Fruit fly (Drosophila melanogaster): Measurements from ENCODE around the gene CG18675.

Gene CG18675

DNA sequence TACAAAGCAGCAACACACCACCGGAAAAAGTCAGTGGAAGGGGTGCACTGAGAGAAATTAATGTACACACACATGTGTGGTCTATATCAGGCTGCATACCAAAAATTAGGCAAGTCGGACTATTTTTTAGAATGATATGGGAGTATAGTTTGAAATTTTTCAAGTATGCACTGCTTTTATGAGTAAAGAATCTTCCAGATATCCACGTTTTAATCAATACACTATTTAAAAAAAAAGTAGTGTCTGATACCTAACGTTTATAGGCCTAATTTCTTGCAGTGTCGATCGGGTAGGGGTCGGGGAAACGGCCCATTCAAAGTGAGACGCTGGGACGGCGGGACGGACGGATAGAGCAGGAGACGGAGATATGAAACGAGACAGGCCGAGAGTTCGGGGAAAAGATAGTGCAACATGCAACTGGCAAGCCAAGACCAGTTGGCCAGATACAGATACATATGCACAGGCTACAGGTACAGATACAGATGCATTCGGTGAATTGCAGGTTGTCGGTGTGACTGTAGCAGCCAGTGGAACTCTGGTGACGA lies 56.7 kb downstream of the CG18675 start (continued):
- TF ChIP-seq CG10669 (GFP tag; optimal IDR thresholded peaks at IDR 0.05), result peak; percentile 93
- TF ChIP-seq CG6276 (GFP tag; optimal IDR thresholded peaks at IDR 0.05), result peak; percentile 91
- TF ChIP-seq Gug (GFP tag; IDR thresholded peaks at IDR 0.05), result peak; percentile 85
- peak; percentile 55 for TF ChIP-seq fd85E (GFP tag; optimal IDR thresholded peaks at IDR 0.05)
- TF ChIP-seq Lpt (GFP tag; optimal IDR thresholded peaks at IDR 0.05), result peak; percentile 92
- peak; percentile 95 for TF ChIP-seq CG6808 (GFP tag; optimal IDR thresholded peaks at IDR 0.05)
- no peak for TF ChIP-seq vri (GFP tag; optimal IDR thresholded peaks at IDR 0.05)
- peak; percentile 82 for TF ChIP-seq CG8319 (GFP tag; optimal IDR thresholded peaks at IDR 0.05)
- TF ChIP-seq CG6163 (GFP tag; IDR thresholded peaks at IDR 0.05), result peak; percentile 87
- TF ChIP-seq CG11294 (GFP tag; IDR thresholded peaks at IDR 0.05), result peak; percentile 73
- TF ChIP-seq OdsH (GFP tag; optimal IDR thresholded peaks at IDR 0.05), result peak; percentile 94
- peak; percentile 33 for TF ChIP-seq Smox (GFP tag; optimal IDR thresholded peaks at IDR 0.05)
- TF ChIP-seq ss (GFP tag; optimal IDR thresholded peaks at IDR 0.05), result peak; percentile 93 to 94
- TF ChIP-seq CG6792 (GFP tag; optimal IDR thresholded peaks at IDR 0.05), result peak; percentile 83
- no peak for TF ChIP-seq Eip93F (GFP tag; optimal IDR thresholded peaks at IDR 0.05)
- peak; percentile 89 for TF ChIP-seq dsx (GFP tag; optimal IDR thresholded peaks at IDR 0.05; ENCODE audit: poor library complexity, severe bottlenecking)
- peak; percentile 93 for TF ChIP-seq CG4318 (GFP tag; optimal IDR thresholded peaks at IDR 0.05)
- peak; percentile 39 for TF ChIP-seq Sox102F (GFP tag; optimal IDR thresholded peaks at IDR 0.05)
- peak; percentile 88 for TF ChIP-seq CG1621 (tag; optimal IDR thresholded peaks at IDR 0.05)
- TF ChIP-seq esn (GFP tag; optimal IDR thresholded peaks at IDR 0.05), result peak; percentile 67
- TF ChIP-seq CG3919 (GFP tag; optimal IDR thresholded peaks at IDR 0.05), result peak; percentile 93
- TF ChIP-seq dac (GFP tag; optimal IDR thresholded peaks at IDR 0.05), result peak; percentile 92
- peak; percentile 90 for TF ChIP-seq eg (GFP tag; IDR thresholded peaks at IDR 0.05)

- peak; percentile 96 for TF ChIP-seq svp (GFP tag)
- no peak for TF ChIP-seq Ets96B (tag; optimal IDR thresholded peaks at IDR 0.05)
Observed at dm6 chr3L:4231401-4232014, 57.8 kb downstream of the CG18675 start.

DNA sequence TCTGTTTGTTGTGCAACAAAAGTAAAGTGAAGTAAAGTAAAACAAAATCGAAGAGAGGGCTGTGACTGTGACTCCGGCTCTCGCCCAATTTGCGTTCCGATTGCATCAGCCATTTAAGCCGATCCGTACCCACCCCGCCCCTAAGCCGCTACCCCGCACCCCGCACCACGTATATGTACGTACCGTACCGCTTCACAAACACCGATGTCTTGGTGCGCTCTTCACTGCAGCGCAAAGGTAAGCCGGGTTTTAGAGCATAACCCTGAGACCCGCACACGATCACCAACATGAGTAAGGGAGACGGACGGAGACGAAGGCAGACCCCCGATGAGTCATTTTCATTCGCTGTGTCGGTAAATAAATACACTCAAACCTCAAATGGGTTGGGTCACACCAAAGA lies 58.5 kb downstream of the CG18675 start:
- no peak for TF ChIP-seq ss (GFP tag; optimal IDR thresholded peaks at IDR 0.05)
- TF ChIP-seq Sox15 (GFP tag; optimal IDR thresholded peaks at IDR 0.05), result no peak
- peak; percentile 22 for TF ChIP-seq CG1621 (tag; optimal IDR thresholded peaks at IDR 0.05)

- no peak for TF ChIP-seq spab (GFP tag; optimal IDR thresholded peaks at IDR 0.05)
- no peak for TF ChIP-seq Ets96B (tag; optimal IDR thresholded peaks at IDR 0.05)
- TF ChIP-seq Sox102F (GFP tag; optimal IDR thresholded peaks at IDR 0.05), result no peak
- no peak for TF ChIP-seq fd59A (GFP tag; optimal IDR thresholded peaks at IDR 0.05)
- no peak for TF ChIP-seq CG6163 (GFP tag; IDR thresholded peaks at IDR 0.05)
- no peak for TF ChIP-seq CG6854 (GFP tag; optimal IDR thresholded peaks at IDR 0.05)
- peak; percentile 14 for TF ChIP-seq esn (GFP tag; optimal IDR thresholded peaks at IDR 0.05)
- TF ChIP-seq Met (GFP tag; optimal IDR thresholded peaks at IDR 0.05), result no peak
- no peak for TF ChIP-seq CG15336 (GFP tag; IDR thresholded peaks at IDR 0.05)
- peak; percentile 50 for TF ChIP-seq Eip78C (GFP tag)
- no peak for TF ChIP-seq dac (GFP tag; optimal IDR thresholded peaks at IDR 0.05)
- TF ChIP-seq salr (GFP tag; optimal IDR thresholded peaks at IDR 0.05), result no peak
- TF ChIP-seq OdsH (GFP tag; optimal IDR thresholded peaks at IDR 0.05), result no peak
- TF ChIP-seq Hr39 (GFP tag; optimal IDR thresholded peaks at IDR 0.05), result peak; percentile 23
- TF ChIP-seq CG16779 (tag; optimal IDR thresholded peaks at IDR 0.05), result no peak
- peak; percentile 18 for TF ChIP-seq svp (GFP tag)
- TF ChIP-seq topi (GFP tag; optimal IDR thresholded peaks at IDR 0.05), result no peak
- TF ChIP-seq Hr4 (GFP tag; optimal IDR thresholded peaks at IDR 0.05), result no peak
- TF ChIP-seq vri (GFP tag; optimal IDR thresholded peaks at IDR 0.05), result peak; percentile 18
- TF ChIP-seq CG34406 (GFP tag; optimal IDR thresholded peaks at IDR 0.05), result no peak
- TF ChIP-seq CG3032 (tag; optimal IDR thresholded peaks at IDR 0.05), result no peak
Observed at dm6 chr3L:4232724-4233367, 59.2 kb downstream of the CG18675 start.
